1 fruit fly cellular context compared by ENCODE assay signal in the genomic region with DNA sequence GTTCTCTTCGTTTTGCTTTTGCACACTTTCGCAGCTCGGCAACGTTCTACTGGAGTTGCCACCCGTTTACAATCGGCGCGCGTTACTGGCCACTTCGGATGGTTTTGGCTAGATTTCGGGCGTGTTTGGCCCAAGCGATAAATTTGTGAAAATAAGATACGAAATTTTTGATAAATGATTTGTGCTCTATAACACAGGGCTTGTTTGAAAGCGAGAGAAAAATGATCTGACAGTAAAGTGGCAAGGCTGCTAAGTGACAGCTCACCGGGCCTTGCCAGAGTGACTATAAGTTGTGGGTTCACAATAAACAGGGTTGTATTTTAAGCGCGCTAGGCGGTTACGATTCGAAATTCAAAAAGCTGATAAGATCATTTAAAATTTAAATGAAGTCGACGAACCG.
TF ChIP-seq lines count a peak whose summit lies in the region.

A gene (minus strand): TSS at position 184 of the 400 bp plus-strand sequence.

TF ChIP-seq in whole organism, embryonic, 481 proteins besides CTCF, POLR2A, EP300 and RAD21 (continued from another document):
- no peak for TF ChIP-seq CG8765 (GFP tag; IDR thresholded peaks at IDR 0.05; lab: Robert Waterston, UW)
- peak; percentile 44 for TF ChIP-seq CG10543 (GFP tag; optimal IDR thresholded peaks at IDR 0.05; lab: Kevin White, UChicago)
- peak; percentile 68 for TF ChIP-seq Bdp1 (GFP tag; optimal IDR thresholded peaks at IDR 0.05; lab: Kevin White, UChicago)
- TF ChIP-seq CG31388 (GFP tag; optimal IDR thresholded peaks at IDR 0.05; lab: Kevin White, UChicago) = no peak
- TF ChIP-seq CG10565 (GFP tag; optimal IDR thresholded peaks at IDR 0.05; lab: Kevin White, UChicago) = no peak
- TF ChIP-seq CG2129 (GFP tag; IDR thresholded peaks at IDR 0.05; lab: Robert Waterston, UW; ENCODE audit: partially characterized antibody) = no peak
- no peak for TF ChIP-seq HLH4C (GFP tag; IDR thresholded peaks at IDR 0.05; lab: Robert Waterston, UW; ENCODE audit: partially characterized antibody)
- TF ChIP-seq gsb-n (tag; optimal IDR thresholded peaks at IDR 0.05; lab: Kevin White, UChicago) = peak; percentile 41
- TF ChIP-seq CG10321 (GFP tag; IDR thresholded peaks at IDR 0.05; lab: Robert Waterston, UW) = no peak
- no peak for TF ChIP-seq CG1529 (GFP tag; optimal IDR thresholded peaks at IDR 0.05; lab: Kevin White, UChicago)
- TF ChIP-seq Sox100B (GFP tag; optimal IDR thresholded peaks at IDR 0.05; lab: Kevin White, UChicago) = no peak
- TF ChIP-seq CG8478 (optimal IDR thresholded peaks at IDR 0.05; lab: Kevin White, UChicago) = no peak
- TF ChIP-seq CG3281 (GFP tag; optimal IDR thresholded peaks at IDR 0.05; lab: Kevin White, UChicago) = peak; percentile 100
- TF ChIP-seq CG5953 (GFP tag; IDR thresholded peaks at IDR 0.05; lab: Robert Waterston, UW) = no peak
- peak; percentile 52 for TF ChIP-seq maf-S (GFP tag; optimal IDR thresholded peaks at IDR 0.05; lab: Kevin White, UChicago)
- TF ChIP-seq CG10431 (GFP tag; optimal IDR thresholded peaks at IDR 0.05; lab: Kevin White, UChicago) = no peak
- TF ChIP-seq PHDP (tag; optimal IDR thresholded peaks at IDR 0.05; lab: Kevin White, UChicago) = peak; percentile 40
- peak; percentile 91 for TF ChIP-seq CG1603 (tag; optimal IDR thresholded peaks at IDR 0.05; lab: Kevin White, UChicago)
- TF ChIP-seq CG8290 (GFP tag; optimal IDR thresholded peaks at IDR 0.05; lab: Kevin White, UChicago) = peak; percentile 52
- TF ChIP-seq CG8290 (tag; optimal IDR thresholded peaks at IDR 0.05; lab: Kevin White, UChicago) = peak in 1 of 2 experiments; percentile 80
- TF ChIP-seq danr (GFP tag; IDR thresholded peaks at IDR 0.05; lab: Robert Waterston, UW) = no peak
- peak; percentile 51; the same call in 1 of the 2 replicates for TF ChIP-seq lmd (GFP tag; IDR thresholded peaks at IDR 0.05; lab: Robert Waterston, UW)
- no peak for TF ChIP-seq pfk (GFP tag; optimal IDR thresholded peaks at IDR 0.05; lab: Kevin White, UChicago)
- no peak for TF ChIP-seq seq (GFP tag; IDR thresholded peaks at IDR 0.05; lab: Robert Waterston, UW)
- TF ChIP-seq pzg (GFP tag; optimal IDR thresholded peaks at IDR 0.05; lab: Kevin White, UChicago) = peak; percentile 92
- peak; percentile 61 for TF ChIP-seq CG17829 (tag; optimal IDR thresholded peaks at IDR 0.05; lab: Kevin White, UChicago)
